Worm (Caenorhabditis elegans) whole organism, L4/young adult: ENCODE measurements around the gene ZK742.3.

Source experiments
- W03F9.2 ChIP-seq: fragments of 150-350 bp; optimal IDR thresholded peaks from 2 replicates; lab custom pipeline; 2014; ENCODE audit warnings: missing biosample characterization, missing genetic modification characterization
- dao-5 ChIP-seq: sonication (generic microtip); optimal IDR thresholded peaks from 2 replicates; lab custom pipeline; 2016; ENCODE audit warnings: missing genotype, missing genetic modification characterization, moderate library complexity, missing compliant biosample characterization

- no peak for TF ChIP-seq W03F9.2 (tag; lab: Kevin White, UChicago)
- no peak for TF ChIP-seq dao-5 (tag; lab: Kevin White, UChicago)
These were observed 36.1 kb downstream of the ZK742.3 start for ce11 chrV:7773647-7774046.
